Worm (Caenorhabditis elegans) whole organism, L4/young adult: ENCODE measurements around the gene try-8.

Experiments used
- W03F9.2 ChIP-seq: fragments of 150-350 bp; optimal IDR thresholded peaks from 2 replicates; lab custom pipeline; 2014; ENCODE audit warnings: missing biosample characterization, missing genetic modification characterization
- dao-5 ChIP-seq: sonication (generic microtip); optimal IDR thresholded peaks from 2 replicates; lab custom pipeline; 2016; ENCODE audit warnings: missing genotype, missing genetic modification characterization, moderate library complexity, missing compliant biosample characterization
- him-1 ChIP-seq: sonication (generic microtip); optimal IDR thresholded peaks from 2 replicates; lab custom pipeline; 2016; ENCODE audit warnings: missing genotype, missing genetic modification reagents, missing genetic modification characterization, missing compliant biosample characterization

DNA sequence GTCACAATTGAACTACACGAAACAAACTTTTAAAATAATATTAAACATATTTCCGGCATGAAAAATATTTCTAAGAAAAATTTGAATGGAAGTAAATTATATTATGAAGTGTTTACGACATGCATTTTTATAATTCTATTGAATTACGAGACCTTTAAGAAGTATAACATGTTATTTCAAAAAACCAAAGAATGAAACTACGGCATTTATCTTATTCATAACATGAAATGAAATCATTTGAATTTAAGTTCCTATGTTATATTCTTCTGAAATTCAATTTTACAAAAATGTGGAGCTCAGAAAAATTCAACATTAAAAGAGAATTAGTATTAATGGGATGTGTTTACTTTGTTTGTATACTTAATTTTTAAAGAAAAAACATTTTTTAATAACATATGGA, 23.1 kb downstream of the try-8 start, which contains the start of gene srw-71:
- TF ChIP-seq him-1 (tag; lab: Kevin White, UChicago) = no peak
- no peak for TF ChIP-seq dao-5
- no peak for TF ChIP-seq W03F9.2 (tag; lab: Kevin White, UChicago)
